Worm (Caenorhabditis elegans): ENCODE data around the gene W03A5.2.

Gene W03A5.2

DNA sequence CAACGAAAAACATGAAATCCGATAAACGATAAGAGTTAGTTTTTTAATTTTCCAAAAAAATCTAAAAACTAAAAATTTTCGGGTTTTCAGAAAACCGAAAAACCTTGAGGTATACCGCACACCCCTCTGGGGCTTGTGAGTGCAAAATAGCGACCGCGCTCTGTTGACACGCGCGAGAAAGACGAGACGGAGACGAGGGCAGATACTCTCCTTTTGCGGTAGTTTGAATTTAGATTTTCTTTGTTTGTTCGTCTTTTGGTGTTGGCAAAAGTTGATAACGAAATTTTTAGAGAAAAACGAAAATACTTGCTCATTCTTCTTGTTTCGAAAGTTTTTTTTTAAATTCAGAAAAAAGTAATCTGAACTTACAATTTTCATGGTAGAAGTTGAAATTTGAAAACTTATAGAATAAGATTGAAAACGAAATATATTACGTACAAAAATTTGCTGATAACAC is at the start of gene W03A5.2, which contains the start of gene Y32H12A.8:
Gene W03A5.2, plus strand, starts transcription at position 407 of the 457 bp plus-strand sequence.
Gene Y32H12A.8, minus strand, starts transcription at position 410 of the 457 bp plus-strand sequence.
- no peak for TF ChIP-seq him-1 (tag; optimal IDR thresholded peaks at IDR 0.05)
- no peak for TF ChIP-seq W03F9.2 (tag; optimal IDR thresholded peaks at IDR 0.05)
- TF ChIP-seq dao-5 (tag; optimal IDR thresholded peaks at IDR 0.05) = no peak

- TF ChIP-seq W03F9.2 (tag; optimal IDR thresholded peaks at IDR 0.05) (no peak), dao-5 (tag; optimal IDR thresholded peaks at IDR 0.05) (no peak), him-1 (tag; optimal IDR thresholded peaks at IDR 0.05) (no peak)
These were observed 43.9 kb upstream of the W03A5.2 start, which contains the start of gene Y32H12A.1 for ce11 chrIII:5361909-5362308. Y32H12A.1 (plus strand) TSS chrIII:5362209.

DNA sequence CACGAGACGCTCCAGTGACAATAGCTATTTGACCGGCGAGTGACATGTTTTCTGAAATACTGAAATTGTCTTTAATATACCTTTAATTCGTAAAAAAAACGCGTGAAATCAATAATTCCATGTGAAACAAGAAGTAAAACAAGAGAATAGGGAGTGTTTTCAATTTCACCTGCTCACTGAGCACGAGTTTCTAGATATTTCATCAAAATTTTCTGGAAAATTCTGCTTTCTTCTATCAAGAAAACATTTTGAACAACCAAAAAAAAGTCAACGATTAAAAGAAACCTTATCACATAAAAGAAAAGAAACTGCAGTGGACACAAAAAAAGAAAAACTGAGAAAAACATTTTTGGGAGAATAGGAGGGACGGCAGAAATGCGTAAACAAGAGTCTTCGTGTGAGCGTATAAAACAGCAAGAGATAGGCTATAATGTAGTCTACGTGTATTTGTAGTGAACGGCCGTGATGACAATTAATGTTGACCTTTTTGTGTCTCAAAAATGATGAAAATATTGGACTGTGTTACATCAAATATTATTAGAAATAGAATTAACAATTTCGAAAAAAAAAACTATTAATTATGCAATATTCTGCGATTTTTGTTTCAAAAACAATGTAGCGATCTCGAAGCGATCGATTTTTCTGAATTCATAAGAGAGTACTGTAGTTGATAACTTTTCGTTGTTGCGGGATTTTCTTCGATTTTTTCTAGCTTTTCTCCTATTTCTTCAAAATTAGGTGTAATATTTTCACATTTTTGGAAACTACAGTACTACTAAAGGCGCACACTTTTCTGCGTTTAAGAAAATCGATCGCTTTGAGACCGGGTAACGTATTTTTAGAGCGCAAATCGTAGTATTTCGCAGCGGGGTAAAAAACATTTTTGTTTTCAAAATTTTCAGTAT is 37.6 kb upstream of the W03A5.2 start, which contains the start of gene dhs-9:
Gene dhs-9, minus strand, starts transcription at position 51 of the 905 bp plus-strand sequence.
- no peak for TF ChIP-seq dao-5 (tag; optimal IDR thresholded peaks at IDR 0.05)
- TF ChIP-seq W03F9.2 (tag; optimal IDR thresholded peaks at IDR 0.05) = peak; percentile 9
- TF ChIP-seq him-1 (tag; optimal IDR thresholded peaks at IDR 0.05) = no peak

DNA sequence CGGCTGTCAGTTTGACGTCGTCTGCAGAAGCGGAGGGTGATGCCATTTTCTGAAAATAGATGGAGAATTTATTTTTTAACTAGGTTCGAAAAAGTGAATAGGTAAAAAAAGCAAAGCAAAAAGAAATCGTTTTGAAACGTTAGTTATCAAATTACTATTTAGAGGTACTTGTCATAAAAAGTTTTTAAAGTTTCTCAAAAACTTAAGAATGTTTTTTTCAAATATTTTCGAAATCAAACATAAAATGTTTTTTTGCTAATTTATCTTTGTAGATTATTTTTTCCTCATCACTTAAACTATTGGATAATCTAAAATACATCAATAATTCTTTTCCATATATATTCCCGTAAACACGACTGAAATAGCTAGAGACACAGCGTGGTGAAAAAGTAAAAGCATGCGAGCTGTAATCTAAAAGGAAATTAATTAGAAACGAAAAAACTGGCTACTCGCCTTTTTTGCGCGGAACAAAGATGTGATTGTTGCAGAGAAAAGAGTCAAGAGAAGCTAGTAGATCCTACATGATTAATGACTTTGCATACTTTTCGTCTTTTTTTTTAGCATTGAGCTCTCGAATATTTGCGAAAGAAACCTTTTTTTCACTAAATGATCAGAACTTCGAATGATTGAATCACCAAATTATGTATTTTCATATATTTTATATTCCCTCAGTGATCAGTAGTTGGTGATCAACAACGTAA is 34.5 kb upstream of the W03A5.2 start, which contains the start of gene szy-2:
Gene szy-2, minus strand, starts transcription at position 51 of the 701 bp plus-strand sequence.
- TF ChIP-seq him-1 (tag; optimal IDR thresholded peaks at IDR 0.05) (no peak), W03F9.2 (tag; optimal IDR thresholded peaks at IDR 0.05) (no peak), dao-5 (tag; optimal IDR thresholded peaks at IDR 0.05) (no peak)

DNA sequence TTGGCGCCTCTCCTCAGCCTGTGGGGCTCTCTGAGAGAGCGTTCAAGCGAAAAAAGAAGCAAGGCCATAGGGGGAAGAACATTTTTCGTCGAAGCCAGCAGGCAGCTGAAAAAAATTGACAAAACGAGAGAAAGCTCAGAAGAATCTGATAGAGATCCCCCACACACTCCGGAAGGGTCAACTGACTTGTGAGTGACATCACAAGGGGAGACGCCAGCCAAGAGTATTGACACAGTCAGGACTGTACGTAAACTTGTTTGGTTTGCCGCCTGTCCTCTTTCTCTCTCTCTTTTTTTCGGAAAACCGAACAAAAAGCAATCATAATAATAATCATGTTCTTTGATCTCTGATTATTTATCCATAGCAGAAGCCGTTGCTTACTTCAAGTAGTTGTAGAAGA is 33.0 kb upstream of the W03A5.2 start:
- TF ChIP-seq dao-5 (tag; optimal IDR thresholded peaks at IDR 0.05) (no peak), him-1 (tag; optimal IDR thresholded peaks at IDR 0.05) (no peak), W03F9.2 (tag; optimal IDR thresholded peaks at IDR 0.05) (no peak)

- TF ChIP-seq dao-5 (tag; optimal IDR thresholded peaks at IDR 0.05) (no peak), him-1 (tag; optimal IDR thresholded peaks at IDR 0.05) (no peak), W03F9.2 (tag; optimal IDR thresholded peaks at IDR 0.05) (no peak)
These were observed 32.1 kb upstream of the W03A5.2 start for ce11 chrIII:5373715-5374114.

ce11 chrIII:5375001-5375532 is 30.8 kb upstream of the W03A5.2 start:
- no peak for TF ChIP-seq W03F9.2 (tag; optimal IDR thresholded peaks at IDR 0.05)
- no peak for TF ChIP-seq dao-5 (tag; optimal IDR thresholded peaks at IDR 0.05)
- TF ChIP-seq him-1 (tag; optimal IDR thresholded peaks at IDR 0.05) = no peak

DNA sequence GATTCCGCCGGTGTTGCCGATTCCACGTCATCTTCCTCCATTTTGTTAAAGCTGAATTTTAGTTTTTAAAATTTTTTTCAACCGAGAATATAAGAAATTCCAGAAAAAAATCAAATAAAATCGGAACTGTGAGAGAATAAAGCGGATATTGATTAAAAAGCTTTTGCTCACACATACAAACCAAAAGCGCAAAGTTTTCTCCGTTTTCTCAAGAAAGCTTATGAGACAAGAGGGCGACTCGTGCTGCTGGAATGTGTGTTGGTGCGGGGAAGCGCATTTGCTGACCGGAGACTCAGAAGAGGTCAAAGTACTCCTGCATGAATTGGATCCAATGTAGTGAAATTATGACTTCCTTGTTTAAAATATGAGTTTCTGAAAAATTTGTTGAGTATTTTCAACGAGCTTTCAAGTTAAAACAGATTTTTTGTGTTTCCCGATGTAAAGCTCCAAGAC is 25.9 kb upstream of the W03A5.2 start, which contains the start of gene paqr-2:
Gene paqr-2, minus strand, starts transcription at position 51 of the 453 bp plus-strand sequence.
- TF ChIP-seq dao-5 (tag; optimal IDR thresholded peaks at IDR 0.05) = no peak
- TF ChIP-seq him-1 (tag; optimal IDR thresholded peaks at IDR 0.05) = no peak
- no peak for TF ChIP-seq W03F9.2 (tag; optimal IDR thresholded peaks at IDR 0.05)

ce11 chrIII:5380554-5380953 is 25.3 kb upstream of the W03A5.2 start:
- TF ChIP-seq dao-5 (tag; optimal IDR thresholded peaks at IDR 0.05) (no peak), him-1 (tag; optimal IDR thresholded peaks at IDR 0.05) (no peak), W03F9.2 (tag; optimal IDR thresholded peaks at IDR 0.05) (no peak)

DNA sequence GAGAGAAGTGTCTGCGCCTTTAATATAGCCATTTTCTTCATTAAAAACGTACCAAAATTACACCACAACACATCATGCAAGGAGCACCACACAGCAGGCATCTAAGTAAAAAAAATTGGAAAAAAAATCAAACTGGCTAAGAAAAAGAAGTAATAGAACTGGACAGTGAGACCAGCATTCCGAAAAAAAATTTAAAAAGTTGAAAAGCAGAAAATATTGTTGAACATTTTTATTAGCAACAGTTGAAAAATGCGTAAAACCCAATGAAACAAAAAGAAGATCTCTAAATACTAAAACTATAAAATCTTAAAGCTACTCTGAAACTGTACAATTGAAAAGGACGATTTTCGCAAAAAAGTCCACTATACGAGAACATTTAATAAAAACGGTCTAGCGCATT is 23.8 kb upstream of the W03A5.2 start, which contains the start of gene Y32H12A.6:
Gene Y32H12A.6, minus strand, starts transcription at position 101 of the 400 bp plus-strand sequence.
- no peak for TF ChIP-seq him-1 (tag; optimal IDR thresholded peaks at IDR 0.05)
- no peak for TF ChIP-seq dao-5 (tag; optimal IDR thresholded peaks at IDR 0.05)
- no peak for TF ChIP-seq W03F9.2 (tag; optimal IDR thresholded peaks at IDR 0.05)

DNA sequence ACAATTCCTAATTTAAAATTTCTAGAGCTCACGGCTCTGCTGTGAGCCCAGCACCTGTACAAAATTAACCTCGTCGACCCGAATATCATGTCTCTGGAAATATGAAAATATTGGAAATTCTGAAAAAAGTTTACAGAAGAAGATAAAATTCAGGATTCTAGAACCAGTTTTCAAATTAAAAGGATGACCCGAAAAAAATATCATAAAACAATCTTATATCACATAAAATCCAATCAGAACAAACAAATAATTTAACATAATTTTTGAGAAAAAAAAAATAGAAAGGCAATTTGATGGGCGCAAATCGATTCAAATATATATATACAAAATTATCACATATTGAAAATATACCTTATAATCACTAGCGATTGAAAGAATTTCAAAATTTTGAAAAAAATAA is 20.5 kb upstream of the W03A5.2 start, which contains the start of gene Y32H12A.7:
Gene Y32H12A.7, minus strand, starts transcription at position 101 of the 400 bp plus-strand sequence.
- no peak for TF ChIP-seq dao-5 (tag; optimal IDR thresholded peaks at IDR 0.05)
- TF ChIP-seq W03F9.2 (tag; optimal IDR thresholded peaks at IDR 0.05) = no peak
- no peak for TF ChIP-seq him-1 (tag; optimal IDR thresholded peaks at IDR 0.05)

DNA sequence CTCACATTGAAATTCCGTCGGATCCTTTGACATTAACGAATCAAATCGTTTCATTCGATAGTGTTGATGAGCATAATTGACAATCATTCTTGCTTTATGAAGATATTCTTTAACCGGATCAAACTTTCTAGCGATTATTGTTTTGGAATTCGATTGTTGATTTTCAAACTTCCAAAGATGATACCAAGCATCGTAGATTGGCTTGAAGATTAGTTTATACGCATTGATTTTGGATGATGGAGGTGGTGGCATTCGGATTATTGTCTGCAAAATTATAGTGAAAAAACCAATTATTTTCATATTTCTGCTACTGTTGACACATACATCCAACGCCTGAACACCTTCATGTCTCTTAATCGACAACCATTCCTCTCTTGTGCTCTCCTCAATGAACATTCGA is 17.7 kb upstream of the W03A5.2 start:
- TF ChIP-seq W03F9.2 (tag; optimal IDR thresholded peaks at IDR 0.05) (no peak), him-1 (tag; optimal IDR thresholded peaks at IDR 0.05) (no peak), dao-5 (tag; optimal IDR thresholded peaks at IDR 0.05) (no peak)

- TF ChIP-seq W03F9.2 (tag; optimal IDR thresholded peaks at IDR 0.05) (no peak), him-1 (tag; optimal IDR thresholded peaks at IDR 0.05) (no peak), dao-5 (tag; optimal IDR thresholded peaks at IDR 0.05) (no peak)
These were observed 16.5 kb upstream of the W03A5.2 start for ce11 chrIII:5389365-5389764.

Data from whole organism, L4/young adult.